Worm (Caenorhabditis elegans) whole organism, L4 larva: ENCODE measurements around the gene Y58A7A.1.
A peak's percentile ranks its signal among the peaks of the same experiment; 100 is the strongest.

ENCODE experiments used
- D1046.2 ChIP-seq: fragments of 200-800 bp; sonication (Bioruptor generic); IDR thresholded peaks from 2 replicates; pipeline ENCODE4 v1.3.6; 2022; ENCODE audit warnings: missing genetic modification characterization, missing compliant biosample characterization
- F26F4.8 ChIP-seq: fragments of 200-800 bp; sonication (Bioruptor generic); conservative IDR thresholded peaks from 2 replicates; pipeline ENCODE4 v1.3.6; 2022; ENCODE audit warnings: missing genetic modification characterization, missing compliant biosample characterization
- F44E2.7 ChIP-seq: fragments of 200-800 bp; sonication (Bioruptor generic); IDR thresholded peaks from 2 replicates; pipeline ENCODE4 v2.1.2; 2022; ENCODE audit warnings: missing genetic modification characterization, missing compliant biosample characterization
- F49E8.2 ChIP-seq: sonication (generic microtip); optimal IDR thresholded peaks from 2 replicates; lab custom pipeline; 2016; ENCODE audit warnings: missing compliant biosample characterization, mild to moderate bottlenecking, missing genetic modification characterization, borderline replicate concordance
- R02D3.7 ChIP-seq: fragments of 150-350 bp; sonication (generic microtip); optimal IDR thresholded peaks from 3 replicates; lab custom pipeline; 2014; ENCODE audit warnings: missing biosample characterization, missing genetic modification characterization
- Y5F2A.4 ChIP-seq: fragments of 200-800 bp; sonication (Bioruptor generic); optimal IDR thresholded peaks from 2 replicates; lab custom pipeline; 2018; ENCODE audit warnings: mild to moderate bottlenecking, missing genetic modification characterization, missing compliant biosample characterization
- Y75B8A.6 ChIP-seq: fragments of 200-800 bp; sonication (Bioruptor generic); IDR thresholded peaks from 2 replicates; pipeline ENCODE4 v1.3.6; 2022; ENCODE audit warnings: missing genetic modification reagents, missing genetic modification characterization, missing compliant biosample characterization
- ZK337.2 ChIP-seq: fragments of 200-800 bp; sonication (Bioruptor generic); IDR thresholded peaks from 2 replicates; pipeline ENCODE4 v1.3.6; 2022; ENCODE audit warnings: missing genetic modification reagents, missing genetic modification characterization, missing compliant biosample characterization
- ZK546.5 ChIP-seq, 2 experiments: sonication (generic microtip); optimal IDR thresholded peaks; 2 replicates each; lab custom pipeline; 2017; ENCODE audit warnings: missing biosample characterization in 2 of 2, missing genetic modification characterization in 2 of 2
- aha-1 ChIP-seq: fragments of 150-350 bp; peaks from one replicate; lab custom pipeline; 2014; ENCODE audit warnings: missing biosample characterization, missing genetic modification characterization
- aly-2 ChIP-seq: sonication (generic microtip); optimal IDR thresholded peaks from 2 replicates; lab custom pipeline; 2018; ENCODE audit warnings: missing biosample characterization, missing genetic modification characterization
- ama-1 ChIP-seq: fragments of 150-350 bp; optimal IDR thresholded peaks from 2 replicates; lab custom pipeline; 2014; ENCODE audit warnings: inconsistent platforms, mixed read lengths
- arid-1 ChIP-seq: fragments of 200-800 bp; sonication (Bioruptor generic); conservative IDR thresholded peaks from 2 replicates; pipeline ENCODE4 v1.3.6; 2022; ENCODE audit warnings: missing genetic modification reagents, missing genetic modification characterization, missing compliant biosample characterization
- attf-4 ChIP-seq: sonication (generic microtip); optimal IDR thresholded peaks from 3 replicates; lab custom pipeline; 2017; ENCODE audit warnings: missing biosample characterization, missing genetic modification characterization
- ceh-44 ChIP-seq: fragments of 200-800 bp; sonication (Bioruptor generic); IDR thresholded peaks from 2 replicates; pipeline ENCODE4 v1.3.6; 2022; ENCODE audit warnings: missing genetic modification reagents, missing genetic modification characterization, missing compliant biosample characterization
- ces-1 ChIP-seq: fragments of 150-350 bp; sonication (generic microtip); optimal IDR thresholded peaks from 4 replicates; lab custom pipeline; 2014; ENCODE audit warnings: missing biosample characterization, missing genetic modification reagents, missing genetic modification characterization
- ctbp-1 ChIP-seq: fragments of 200-800 bp; sonication (Bioruptor generic); IDR thresholded peaks from 2 replicates; pipeline ENCODE4 v1.3.6; 2022; ENCODE audit warnings: missing genetic modification reagents, missing genetic modification characterization, missing compliant biosample characterization
- daf-19 ChIP-seq: fragments of 200-800 bp; sonication (Bioruptor generic); conservative IDR thresholded peaks from 2 replicates; pipeline ENCODE4 v1.3.6; 2022; ENCODE audit warnings: missing genetic modification characterization, missing compliant biosample characterization
- daf-8 ChIP-seq: fragments of 200-800 bp; sonication (Bioruptor generic); IDR thresholded peaks from 2 replicates; pipeline ENCODE4 v1.3.6; 2022; ENCODE audit warnings: missing genetic modification characterization, missing compliant biosample characterization
- dmd-6 ChIP-seq: fragments of 200-800 bp; sonication (Bioruptor generic); IDR thresholded peaks from 2 replicates; pipeline ENCODE4 v1.3.6; 2022; ENCODE audit warnings: missing genetic modification reagents, missing genetic modification characterization, missing compliant biosample characterization
- dmd-8 ChIP-seq: fragments of 200-800 bp; sonication (Bioruptor generic); IDR thresholded peaks from 2 replicates; pipeline ENCODE4 v1.3.6; 2022; ENCODE audit warnings: missing genetic modification characterization, missing compliant biosample characterization
- duxl-1 ChIP-seq: sonication (generic microtip); optimal IDR thresholded peaks from 2 replicates; lab custom pipeline; 2016; ENCODE audit warnings: mild to moderate bottlenecking, missing genetic modification characterization, moderate library complexity, missing compliant biosample characterization; ENCODE audit not compliant: poor library complexity
- dve-1 ChIP-seq: sonication (generic microtip); optimal IDR thresholded peaks from 2 replicates; lab custom pipeline; 2017; ENCODE audit warnings: antibody characterized with exemption, mild to moderate bottlenecking, missing genetic modification characterization, missing compliant biosample characterization; ENCODE audit not compliant: insufficient read depth
- fkh-10 ChIP-seq: fragments of 150-350 bp; optimal IDR thresholded peaks from 2 replicates; lab custom pipeline; 2014; ENCODE audit warnings: missing biosample characterization, missing genetic modification reagents, missing genetic modification characterization
- hlh-30 ChIP-seq: sonication (generic microtip); optimal IDR thresholded peaks from 2 replicates; lab custom pipeline; 2017; ENCODE audit warnings: antibody characterized with exemption, mild to moderate bottlenecking, missing genetic modification characterization, missing compliant biosample characterization; ENCODE audit not compliant: insufficient read depth
- hmg-1.1 ChIP-seq: fragments of 200-800 bp; sonication (Bioruptor generic); IDR thresholded peaks from 2 replicates; pipeline ENCODE4 v1.3.6; 2022; ENCODE audit warnings: missing genetic modification reagents, missing genetic modification characterization, missing compliant biosample characterization
- jun-1 ChIP-seq: fragments of 150-350 bp; optimal IDR thresholded peaks from 2 replicates; lab custom pipeline; 2014; ENCODE audit warnings: missing biosample characterization, missing genetic modification reagents, missing genetic modification characterization
- lim-7 ChIP-seq: fragments of 200-800 bp; sonication (Bioruptor generic); IDR thresholded peaks from 2 replicates; pipeline ENCODE4 v1.3.6; 2022; ENCODE audit warnings: missing genetic modification characterization, missing compliant biosample characterization
- lir-3 ChIP-seq: sonication (generic microtip); optimal IDR thresholded peaks from 2 replicates; lab custom pipeline; 2016; ENCODE audit warnings: mild to moderate bottlenecking, missing genetic modification characterization, missing compliant biosample characterization
- lsy-2 ChIP-seq, 2 experiments: fragments of 150-350 bp in 1 of 2; sonication (generic microtip) in 1 of 2; optimal IDR thresholded peaks; 2 replicates each; lab custom pipeline; 2014 to 2017; ENCODE audit warnings: missing biosample characterization in 2 of 2, missing genetic modification characterization in 2 of 2
- nhr-10 ChIP-seq: fragments of 150-350 bp; optimal IDR thresholded peaks from 2 replicates; lab custom pipeline; 2014; ENCODE audit warnings: missing biosample characterization, missing genetic modification characterization
- nhr-102 ChIP-seq: sonication (generic microtip); optimal IDR thresholded peaks from 2 replicates; lab custom pipeline; 2016; ENCODE audit warnings: mild to moderate bottlenecking, missing genetic modification characterization, moderate library complexity, missing compliant biosample characterization
- nhr-111 ChIP-seq: fragments of 200-800 bp; sonication (Bioruptor generic); optimal IDR thresholded peaks from 2 replicates; lab custom pipeline; 2018; ENCODE audit warnings: mild to moderate bottlenecking, missing genetic modification characterization, missing compliant biosample characterization
- nhr-237 ChIP-seq: sonication (generic microtip); optimal IDR thresholded peaks from 2 replicates; lab custom pipeline; 2017; ENCODE audit warnings: missing biosample characterization, missing genetic modification characterization
- nhr-25 ChIP-seq: sonication (generic microtip); optimal IDR thresholded peaks from 2 replicates; lab custom pipeline; 2017; ENCODE audit warnings: missing genetic modification characterization, mild to moderate bottlenecking, missing compliant biosample characterization, antibody characterized with exemption, moderate library complexity, borderline replicate concordance; ENCODE audit not compliant: insufficient read depth
- nhr-41 ChIP-seq: fragments of 200-800 bp; sonication (Bioruptor generic); IDR thresholded peaks from 2 replicates; pipeline ENCODE4 v1.3.6; 2022; ENCODE audit warnings: missing genetic modification reagents, missing genetic modification characterization, missing compliant biosample characterization
- nhr-6 ChIP-seq: fragments of 150-350 bp; optimal IDR thresholded peaks from 2 replicates; lab custom pipeline; 2014; ENCODE audit warnings: missing biosample characterization, missing genetic modification characterization
- pha-4 ChIP-seq, 2 experiments: fragments of 150-350 bp in 1 of 2; fragments of 200-800 bp in 1 of 2; sonication (Bioruptor generic) in 1 of 2; IDR thresholded peaks in 1 of 2; optimal IDR thresholded peaks in 1 of 2; 2 replicates each; pipeline versions ENCODE4 v1.3.6 to Lab custom; 2014 to 2022; ENCODE audit warnings: missing genetic modification characterization in 2 of 2, missing genetic modification reagents in 2 of 2, missing biosample characterization in 1 of 2, missing compliant biosample characterization in 1 of 2
- tag-97 ChIP-seq: fragments of 200-800 bp; sonication (Bioruptor generic); IDR thresholded peaks from 2 replicates; pipeline ENCODE4 v1.3.6; 2022; ENCODE audit warnings: missing genetic modification characterization, missing compliant biosample characterization
- tra-1 ChIP-seq: fragments of 200-800 bp; sonication (Bioruptor generic); IDR thresholded peaks from 2 replicates; pipeline ENCODE4 v1.3.6; 2022; ENCODE audit warnings: missing genetic modification reagents, missing genetic modification characterization, missing compliant biosample characterization
- unc-39 ChIP-seq: sonication (generic microtip); optimal IDR thresholded peaks from 2 replicates; lab custom pipeline; 2017; ENCODE audit warnings: missing biosample characterization, missing genetic modification characterization
- unc-62 ChIP-seq, 3 experiments: fragments of 150-350 bp in 1 of 3; sonication (generic microtip); optimal IDR thresholded peaks in 2 of 3; peaks in 1 of 3; 1 replicate in 1 of 3; 2 replicates in 2 of 3; lab custom pipeline; 2014 to 2017; ENCODE audit warnings: missing biosample characterization in 3 of 3, missing genetic modification characterization in 3 of 3, missing genetic modification reagents in 3 of 3, missing genotype in 1 of 3
- vab-7 ChIP-seq: fragments of 200-800 bp; sonication (Bioruptor generic); IDR thresholded peaks from 2 replicates; pipeline ENCODE4 v1.3.6; 2022; ENCODE audit warnings: missing genetic modification reagents, missing genetic modification characterization, missing compliant biosample characterization
- zfp-2 ChIP-seq: sonication (generic microtip); optimal IDR thresholded peaks from 2 replicates; lab custom pipeline; 2016; ENCODE audit warnings: mild to moderate bottlenecking, missing genetic modification characterization, missing compliant biosample characterization
- ztf-11 ChIP-seq: fragments of 150-350 bp; optimal IDR thresholded peaks from 2 replicates; lab custom pipeline; 2014; ENCODE audit warnings: missing biosample characterization, missing genetic modification characterization

The Y58A7A.1 gene

DNA sequence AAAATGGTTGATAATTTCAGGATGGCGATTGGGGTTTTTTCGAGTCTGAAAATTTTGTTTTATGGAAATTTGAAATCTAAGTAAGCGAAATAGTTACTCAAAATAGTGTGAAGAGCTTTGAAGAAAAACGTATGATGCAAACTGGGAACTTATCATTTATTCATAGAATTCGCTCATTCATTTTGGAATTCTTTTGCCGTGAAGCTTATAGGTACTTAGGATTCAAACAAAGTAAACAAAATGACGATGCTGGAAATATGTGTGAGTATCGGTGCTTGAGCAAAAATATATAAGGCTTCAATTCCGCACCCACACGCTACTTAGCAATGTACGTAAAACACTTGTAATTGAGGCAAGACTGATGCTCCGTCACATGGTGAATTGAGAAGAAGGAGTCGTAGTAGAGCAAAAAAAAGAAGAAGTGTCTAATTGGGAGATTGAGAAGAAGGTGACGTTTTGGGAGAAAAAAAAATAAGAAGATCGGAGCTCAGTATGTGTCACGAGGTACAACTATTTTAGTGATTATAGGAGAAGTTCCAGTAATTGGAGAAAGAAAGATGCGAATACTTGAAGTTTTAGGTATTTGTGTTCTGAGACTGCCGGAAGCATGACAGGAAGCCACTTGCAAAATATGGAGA is 20.3 kb upstream of the Y58A7A.1 start, which contains the start of gene glb-32:
TSS of gene glb-32 (minus strand) at position 51 of the 638 bp plus-strand sequence.
- peak in 1 of 2 experiments; percentile 68 for TF ChIP-seq unc-62 (GFP tag; optimal IDR thresholded peaks at IDR 0.05 in 1 of 2; lab: Kevin White, UChicago)
- no peak for TF ChIP-seq unc-62 (tag; optimal IDR thresholded peaks at IDR 0.05; lab: Kevin White, UChicago)
- TF ChIP-seq lsy-2 (tag; optimal IDR thresholded peaks at IDR 0.05; lab: Kevin White, UChicago): peak in 1 of 2 experiments; percentile 11
- no peak for TF ChIP-seq ztf-11

DNA sequence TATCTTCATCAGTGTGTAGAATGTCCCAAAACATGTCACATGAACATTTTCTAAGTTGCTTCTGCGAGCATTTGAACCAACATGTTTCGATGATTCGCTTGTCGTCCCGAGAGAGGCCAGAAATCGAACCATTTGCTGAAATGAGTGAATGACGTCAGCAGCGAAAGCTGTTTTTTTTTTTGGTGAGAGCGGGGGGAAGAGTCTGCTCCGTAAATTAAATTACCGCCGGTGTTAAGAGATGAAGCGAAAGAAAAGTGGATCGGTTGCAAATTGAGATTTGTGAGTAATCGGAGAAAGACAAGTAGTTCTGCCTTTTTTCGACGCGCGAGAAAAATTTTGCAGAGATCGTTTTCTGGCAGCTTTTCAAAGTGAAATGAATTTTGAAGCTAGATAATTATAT is 19.0 kb upstream of the Y58A7A.1 start:
- TF ChIP-seq unc-39 (tag; lab: Kevin White, UChicago) (no peak), tag-97 (GFP tag; lab: Robert Waterston, UW) (no peak), ces-1 (peak; percentile 54), nhr-237 (tag; lab: Kevin White, UChicago) (no peak), R02D3.7 (no peak), nhr-25 (tag; lab: Kevin White, UChicago) (no peak), tra-1 (GFP tag; lab: Robert Waterston, UW) (no peak), dmd-6 (GFP tag; lab: Robert Waterston, UW) (0 out of 2 replicates have a peak, but pooled peaks have one; percentile 11), Y75B8A.6 (GFP tag; lab: Robert Waterston, UW) (no peak), ctbp-1 (0 out of 2 replicates have a peak, but pooled peaks have one; percentile 34), F49E8.2 (tag; lab: Kevin White, UChicago) (no peak), F44E2.7 (no peak)
- TF ChIP-seq, all 104 proteins: peak for 3

DNA sequence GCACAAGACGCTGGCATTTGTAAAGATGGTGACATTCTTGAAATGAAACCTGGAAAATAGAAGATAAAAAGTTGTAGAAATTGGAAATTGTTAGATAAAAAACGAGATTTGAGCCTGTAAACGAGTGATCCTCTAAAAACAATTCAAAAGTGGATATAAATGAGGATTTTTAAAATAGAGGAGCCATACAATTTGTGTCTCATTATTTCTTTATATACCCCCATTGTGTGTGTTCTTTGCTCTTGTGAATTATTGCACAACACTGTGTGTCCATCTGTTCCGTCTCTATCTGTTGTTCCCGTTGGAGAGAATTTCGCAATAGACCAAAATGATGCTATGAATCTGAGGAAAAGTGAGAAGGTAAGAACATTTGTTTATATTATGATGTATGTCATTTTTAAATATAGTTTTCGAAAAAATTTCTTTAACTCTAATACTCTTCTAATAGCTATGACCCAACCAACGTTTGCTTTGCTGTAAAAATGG is 17.6 kb upstream of the Y58A7A.1 start, which contains the start of gene Y58A7A.5:
TSS of gene Y58A7A.5 (minus strand) at position 51 of the 486 bp plus-strand sequence.
- TF ChIP-seq dve-1 (tag; lab: Kevin White, UChicago) (no peak), vab-7 (no peak), ZK546.5 (tag; optimal IDR thresholded peaks at IDR 0.05; lab: Kevin White, UChicago) (no peak), jun-1 (tag; lab: Kevin White, UChicago) (no peak), lir-3 (tag; lab: Kevin White, UChicago) (no peak), lim-7 (GFP tag; lab: Robert Waterston, UW) (no peak), ceh-44 (no peak), nhr-10 (tag; lab: Kevin White, UChicago) (no peak), hmg-1.1 (GFP tag; lab: Robert Waterston, UW) (no peak), daf-19 (GFP tag; lab: Robert Waterston, UW) (no peak), aly-2 (tag; lab: Kevin White, UChicago) (no peak), ctbp-1 (no peak), duxl-1 (tag; lab: Kevin White, UChicago) (no peak), nhr-6 (tag; lab: Kevin White, UChicago) (peak; percentile 60), aha-1 (tag; lab: Kevin White, UChicago) (no peak), nhr-111 (GFP tag; lab: Kevin White, UChicago) (no peak), Y5F2A.4 (GFP tag; lab: Kevin White, UChicago) (no peak), attf-4 (tag; lab: Kevin White, UChicago) (no peak), fkh-10 (no peak), lsy-2 (tag; optimal IDR thresholded peaks at IDR 0.05; lab: Kevin White, UChicago) (peak in 1 of 2 experiments; percentile 59), daf-8 (GFP tag; lab: Robert Waterston, UW) (no peak), pha-4 (GFP tag; IDR thresholded peaks at IDR 0.05; lab: Robert Waterston, UW) (no peak), pha-4 (tag; optimal IDR thresholded peaks at IDR 0.05; lab: Kevin White, UChicago) (peak; percentile 19), F26F4.8 (no peak), dmd-8 (GFP tag; lab: Robert Waterston, UW) (no peak), nhr-237 (tag; lab: Kevin White, UChicago) (no peak), ZK337.2 (GFP tag; lab: Robert Waterston, UW) (no peak), D1046.2 (no peak), zfp-2 (no peak), ama-1 (lab: Kevin White, UChicago) (no peak), unc-62 (GFP tag; optimal IDR thresholded peaks at IDR 0.05 in 1 of 2; lab: Kevin White, UChicago) (no peak), unc-62 (tag; optimal IDR thresholded peaks at IDR 0.05; lab: Kevin White, UChicago) (no peak), hlh-30 (no peak), nhr-41 (GFP tag; lab: Robert Waterston, UW) (no peak), nhr-102 (tag; lab: Kevin White, UChicago) (no peak), arid-1 (GFP tag; lab: Robert Waterston, UW) (no peak)
